Worm (Caenorhabditis elegans) whole organism, L4 larva: ENCODE data around the gene pdzd-8.

Source experiments
- R02D3.7 ChIP-seq: fragments of 150-350 bp; sonication (generic microtip); optimal IDR thresholded peaks from 3 replicates; lab custom pipeline; 2014; ENCODE audit warnings: missing biosample characterization, missing genetic modification characterization
- ceh-32 ChIP-seq: sonication (generic microtip); optimal IDR thresholded peaks from 2 replicates; lab custom pipeline; 2016; ENCODE audit warnings: mild to moderate bottlenecking, missing genetic modification characterization, missing compliant biosample characterization; ENCODE audit not compliant: poor library complexity
- ceh-82 ChIP-seq: sonication (generic microtip); optimal IDR thresholded peaks from 2 replicates; lab custom pipeline; 2017; ENCODE audit warnings: missing biosample characterization, missing genetic modification characterization
- daf-12 ChIP-seq: fragments of 150-350 bp; optimal IDR thresholded peaks from 2 replicates; lab custom pipeline; 2014; ENCODE audit warnings: missing biosample characterization, missing genetic modification reagents, missing genetic modification characterization
- dpl-1 ChIP-seq: fragments of 150-350 bp; optimal IDR thresholded peaks from 2 replicates; lab custom pipeline; 2014; ENCODE audit warnings: missing biosample characterization, missing genetic modification reagents, missing genetic modification characterization
- hlh-30 ChIP-seq: sonication (generic microtip); optimal IDR thresholded peaks from 2 replicates; lab custom pipeline; 2017; ENCODE audit warnings: antibody characterized with exemption, mild to moderate bottlenecking, missing genetic modification characterization, missing compliant biosample characterization; ENCODE audit not compliant: insufficient read depth
- nhr-25 ChIP-seq: sonication (generic microtip); optimal IDR thresholded peaks from 2 replicates; lab custom pipeline; 2017; ENCODE audit warnings: missing genetic modification characterization, mild to moderate bottlenecking, missing compliant biosample characterization, antibody characterized with exemption, moderate library complexity, borderline replicate concordance; ENCODE audit not compliant: insufficient read depth
- unc-62 ChIP-seq, 3 experiments: fragments of 150-350 bp in 1 of 3; sonication (generic microtip); optimal IDR thresholded peaks in 2 of 3; peaks in 1 of 3; 1 replicate in 1 of 3; 2 replicates in 2 of 3; lab custom pipeline; 2014 to 2017; ENCODE audit warnings: missing biosample characterization in 3 of 3, missing genetic modification characterization in 3 of 3, missing genetic modification reagents in 3 of 3, missing genotype in 1 of 3

DNA sequence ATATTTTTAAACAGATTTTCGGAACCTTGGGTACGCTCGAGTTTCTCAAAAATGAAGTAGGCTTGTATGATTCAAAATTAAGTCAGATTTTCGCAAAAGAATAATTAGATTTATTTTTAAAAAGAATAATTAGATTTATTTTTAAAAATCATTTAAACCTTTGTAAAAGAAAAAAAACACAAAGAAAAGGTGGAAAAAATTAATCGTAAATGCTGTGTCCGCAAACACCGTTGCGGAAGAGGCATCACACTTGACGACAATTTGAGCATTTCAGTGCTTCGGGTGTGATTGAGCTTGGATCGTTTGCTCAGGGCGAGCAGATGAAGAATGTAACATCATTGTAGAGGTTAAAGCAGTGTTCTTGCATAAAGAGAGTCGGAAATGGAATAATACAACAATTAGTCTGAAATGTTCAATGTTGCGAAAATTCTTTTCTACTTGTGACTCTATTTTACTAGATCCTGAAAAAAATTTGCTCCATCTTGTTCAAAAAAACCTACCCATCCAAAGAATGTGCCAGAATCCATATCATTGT is 46.0 kb downstream of the pdzd-8 start:
- TF ChIP-seq R02D3.7 (tag; lab: Kevin White, UChicago) (no peak), unc-62 (GFP tag; optimal IDR thresholded peaks at IDR 0.05 in 1 of 2; lab: Kevin White, UChicago) (peak in 1 of 2 experiments; percentile 72), unc-62 (tag; optimal IDR thresholded peaks at IDR 0.05; lab: Kevin White, UChicago) (no peak), daf-12 (tag; lab: Kevin White, UChicago) (no peak), nhr-25 (no peak), dpl-1 (no peak), ceh-82 (tag; lab: Kevin White, UChicago) (no peak), hlh-30 (no peak), ceh-32 (tag; lab: Kevin White, UChicago) (no peak)
